Worm (Caenorhabditis elegans): ENCODE results near the gene pak-2.

pak-2 gene

ce11 chrV:11080345-11081102, 41.3 kb upstream of the pak-2 start, which contains the start of gene act-1:
Gene act-1 (plus strand): TSS chrV:11081052.
- TF ChIP-seq sptf-1 (tag; optimal IDR thresholded peaks at IDR 0.05) (peak; percentile 21), nhr-12 (tag; optimal IDR thresholded peaks at IDR 0.05) (no peak), nhr-237 (tag; optimal IDR thresholded peaks at IDR 0.05) (no peak), M03D4.4 (tag; optimal IDR thresholded peaks at IDR 0.05) (peak; percentile 43), unc-62 (GFP tag; optimal IDR thresholded peaks at IDR 0.05) (peak; percentile 32), mls-2 (tag; optimal IDR thresholded peaks at IDR 0.05) (no peak), unc-120 (tag; optimal IDR thresholded peaks at IDR 0.05; ENCODE audit: poor library complexity, severe bottlenecking) (peak; percentile 95), hlh-1 (tag; optimal IDR thresholded peaks at IDR 0.05) (peak; percentile 40)

DNA sequence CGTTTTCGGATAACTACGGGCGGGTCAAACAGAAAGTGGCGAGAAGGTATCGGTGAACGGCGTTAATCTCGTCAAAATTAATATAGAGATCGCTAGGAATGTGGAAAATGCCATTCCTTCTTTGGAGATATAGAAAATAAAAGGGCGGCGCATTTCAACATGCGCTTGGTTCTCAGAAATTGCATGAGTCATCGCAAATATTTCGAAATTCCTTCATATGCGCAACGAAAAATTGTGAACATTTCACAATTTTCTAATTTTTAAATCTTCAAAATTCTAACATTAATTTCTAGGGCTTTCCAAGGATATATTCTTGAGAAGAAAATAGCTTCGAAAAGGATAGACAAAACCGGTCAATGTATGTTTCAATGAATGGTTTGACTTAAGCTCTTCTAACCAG, 39.6 kb upstream of the pak-2 start:
- TF ChIP-seq ham-2 (GFP tag; optimal IDR thresholded peaks at IDR 0.05) (no peak), elt-1 (tag; optimal IDR thresholded peaks at IDR 0.05; ENCODE audit: borderline replicate concordance, insufficient read depth) (no peak), hlh-1 (tag; optimal IDR thresholded peaks at IDR 0.05) (no peak), nhr-76 (tag; optimal IDR thresholded peaks at IDR 0.05) (no peak), lin-32 (GFP tag; optimal IDR thresholded peaks at IDR 0.05) (no peak), unc-120 (tag; optimal IDR thresholded peaks at IDR 0.05; ENCODE audit: poor library complexity, severe bottlenecking) (no peak), zip-8 (tag; optimal IDR thresholded peaks at IDR 0.05) (no peak), ces-1 (GFP tag; optimal IDR thresholded peaks at IDR 0.05) (no peak), mep-1 (tag; optimal IDR thresholded peaks at IDR 0.05) (no peak), ceh-43 (GFP tag; optimal IDR thresholded peaks at IDR 0.05) (no peak), ceh-83 (GFP tag; optimal IDR thresholded peaks at IDR 0.05) (no peak), cnd-1 (tag; optimal IDR thresholded peaks at IDR 0.05) (no peak), tbx-8 (GFP tag; optimal IDR thresholded peaks at IDR 0.05) (no peak), nhr-12 (tag; optimal IDR thresholded peaks at IDR 0.05) (no peak), pha-4 (tag; optimal IDR thresholded peaks at IDR 0.05) (no peak), lin-13 (tag; optimal IDR thresholded peaks at IDR 0.05) (no peak), lsy-2 (tag; optimal IDR thresholded peaks at IDR 0.05) (no peak)

ce11 chrV:11078104-11078724, 39.0 kb upstream of the pak-2 start, which contains the start of gene act-2:
Gene act-2 (minus strand): TSS chrV:11078154.
- TF ChIP-seq flh-1 (GFP tag; optimal IDR thresholded peaks at IDR 0.05) (no peak), mep-1 (tag; optimal IDR thresholded peaks at IDR 0.05) (peak; percentile 79), elt-3 (tag; optimal IDR thresholded peaks at IDR 0.05) (no peak), ceh-39 (tag; optimal IDR thresholded peaks at IDR 0.05) (peak; percentile 74), unc-120 (tag; optimal IDR thresholded peaks at IDR 0.05; ENCODE audit: poor library complexity, severe bottlenecking) (peak; percentile 46), nhr-237 (tag; optimal IDR thresholded peaks at IDR 0.05) (peak; percentile 19), pha-4 (tag; optimal IDR thresholded peaks at IDR 0.05) (peak; percentile 76), ztf-11 (tag; optimal IDR thresholded peaks at IDR 0.05) (no peak), lsy-2 (tag; optimal IDR thresholded peaks at IDR 0.05) (peak; percentile 64), mab-5 (tag; optimal IDR thresholded peaks at IDR 0.05) (no peak), lin-13 (tag; optimal IDR thresholded peaks at IDR 0.05) (peak; percentile 67), hlh-1 (tag; optimal IDR thresholded peaks at IDR 0.05) (no peak), M03D4.4 (tag; optimal IDR thresholded peaks at IDR 0.05) (no peak), ces-1 (GFP tag; optimal IDR thresholded peaks at IDR 0.05) (peak; percentile 69), cnd-1 (tag; optimal IDR thresholded peaks at IDR 0.05) (peak; percentile 49)

ce11 chrV:11076403-11076802, 37.2 kb upstream of the pak-2 start:
- TF ChIP-seq M03D4.4 (tag; optimal IDR thresholded peaks at IDR 0.05) (no peak), elt-1 (tag; optimal IDR thresholded peaks at IDR 0.05; ENCODE audit: borderline replicate concordance, insufficient read depth) (peak; percentile 92)

ce11 chrV:11076028-11076402, 36.8 kb upstream of the pak-2 start:
- TF ChIP-seq cnd-1 (tag; optimal IDR thresholded peaks at IDR 0.05) = no peak
- TF ChIP-seq snpc-4 (tag; optimal IDR thresholded peaks at IDR 0.05) = no peak
- TF ChIP-seq ceh-83 (GFP tag; optimal IDR thresholded peaks at IDR 0.05) = no peak
- TF ChIP-seq lsy-2 (tag; optimal IDR thresholded peaks at IDR 0.05) = no peak
- no peak for TF ChIP-seq nhr-237 (tag; optimal IDR thresholded peaks at IDR 0.05)
- TF ChIP-seq ceh-39 (tag; optimal IDR thresholded peaks at IDR 0.05) = no peak
- no peak for TF ChIP-seq mab-5 (tag; optimal IDR thresholded peaks at IDR 0.05)
- no peak for TF ChIP-seq unc-120 (tag; optimal IDR thresholded peaks at IDR 0.05; ENCODE audit: poor library complexity, severe bottlenecking)
- no peak for TF ChIP-seq blmp-1 (tag; optimal IDR thresholded peaks at IDR 0.05)
- no peak for TF ChIP-seq ceh-43 (GFP tag; optimal IDR thresholded peaks at IDR 0.05)
- no peak for TF ChIP-seq pha-4 (tag; optimal IDR thresholded peaks at IDR 0.05)
- TF ChIP-seq ztf-11 (tag; optimal IDR thresholded peaks at IDR 0.05) = no peak
- no peak for TF ChIP-seq lin-32 (GFP tag; optimal IDR thresholded peaks at IDR 0.05)
- no peak for TF ChIP-seq flh-1 (GFP tag; optimal IDR thresholded peaks at IDR 0.05)

Measured in whole organism, mixed stage, embryonic.